Fruit fly (Drosophila melanogaster) whole organism, embryonic: ENCODE results near the gene CG4960.

Experiments
- Bteb2 ChIP-seq: fragments of 200-800 bp; sonication (Bioruptor generic); optimal IDR thresholded peaks from 2 replicates; lab custom pipeline; 2016; ENCODE audit warnings: missing biosample characterization, missing genetic modification characterization
- CG10462 ChIP-seq: fragments of 200-800 bp; sonication (Bioruptor generic); optimal IDR thresholded peaks from 2 replicates; lab custom pipeline; 2016; ENCODE audit warnings: missing biosample characterization, missing genetic modification characterization
- CG10543 ChIP-seq: fragments of 200-800 bp; sonication (Bioruptor generic); optimal IDR thresholded peaks from 3 replicates; lab custom pipeline; 2017; ENCODE audit warnings: missing biosample characterization, mild to moderate bottlenecking, missing genetic modification characterization, moderate library complexity
- CG13296 ChIP-seq: fragments of 200-800 bp; sonication (Bioruptor generic); optimal IDR thresholded peaks from 3 replicates; lab custom pipeline; 2018; ENCODE audit warnings: missing biosample characterization, mild to moderate bottlenecking, missing genetic modification characterization
- CG14441 ChIP-seq: fragments of 200-800 bp; sonication (Bioruptor generic); IDR thresholded peaks from 2 replicates; pipeline ENCODE4 v1.3.6; 2022; ENCODE audit warnings: missing biosample characterization, missing genetic modification characterization
- CG16779 ChIP-seq: fragments of 200-800 bp; sonication (Bioruptor generic); IDR thresholded peaks from 2 replicates; pipeline ENCODE4 v1.3.6; 2022; ENCODE audit warnings: missing biosample characterization, missing genetic modification characterization
- CG16813 ChIP-seq: fragments of 200-800 bp; sonication (Bioruptor generic); IDR thresholded peaks from 3 replicates; pipeline ENCODE4 v1.3.6; 2022; ENCODE audit warnings: missing biosample characterization, missing genetic modification characterization; ENCODE audit not compliant: partially characterized antibody
- CG16815 ChIP-seq: fragments of 200-800 bp; sonication (Bioruptor generic); optimal IDR thresholded peaks from 3 replicates; lab custom pipeline; 2017; ENCODE audit warnings: missing biosample characterization, mild to moderate bottlenecking, missing genetic modification characterization
- CG16863 ChIP-seq: fragments of 200-800 bp; sonication (Bioruptor generic); optimal IDR thresholded peaks from 3 replicates; lab custom pipeline; 2016; ENCODE audit warnings: missing biosample characterization, missing genetic modification characterization
- CG17186 ChIP-seq: fragments of 200-800 bp; sonication (Bioruptor generic); optimal IDR thresholded peaks from 3 replicates; lab custom pipeline; 2017; ENCODE audit warnings: missing biosample characterization, missing genetic modification reagents, missing genetic modification characterization
- CG17802 ChIP-seq: fragments of 200-800 bp; sonication (Bioruptor generic); optimal IDR thresholded peaks from 2 replicates; lab custom pipeline; 2018; ENCODE audit warnings: missing biosample characterization, mild to moderate bottlenecking, missing genetic modification characterization, moderate library complexity
- CG18262 ChIP-seq: fragments of 200-800 bp; optimal IDR thresholded peaks from 3 replicates; lab custom pipeline; 2019; ENCODE audit warnings: missing biosample characterization, mild to moderate bottlenecking, missing genetic modification characterization, moderate library complexity
- CG18476 ChIP-seq: fragments of 200-800 bp; sonication (Bioruptor generic); optimal IDR thresholded peaks from 2 replicates; lab custom pipeline; 2016; ENCODE audit warnings: missing biosample characterization, mild to moderate bottlenecking, missing genetic modification characterization
- CG18619 ChIP-seq: fragments of 200-800 bp; sonication (Bioruptor generic); optimal IDR thresholded peaks from 3 replicates; lab custom pipeline; 2017; ENCODE audit warnings: missing biosample characterization, mild to moderate bottlenecking, missing genetic modification characterization
- CG18764 ChIP-seq: fragments of 200-800 bp; sonication (Bioruptor generic); optimal IDR thresholded peaks from 3 replicates; lab custom pipeline; 2016; ENCODE audit warnings: missing biosample characterization, missing genetic modification characterization
- CG2120 ChIP-seq: fragments of 200-800 bp; sonication (Bioruptor generic); optimal IDR thresholded peaks from 3 replicates; lab custom pipeline; 2016; ENCODE audit warnings: missing biosample characterization, missing genetic modification characterization
- CG2202 ChIP-seq: fragments of 200-800 bp; sonication (Bioruptor generic); optimal IDR thresholded peaks from 2 replicates; lab custom pipeline; 2018; ENCODE audit warnings: missing biosample characterization, mild to moderate bottlenecking, missing genetic modification characterization
- CG7987 ChIP-seq: fragments of 200-800 bp; sonication (Bioruptor generic); optimal IDR thresholded peaks from 2 replicates; lab custom pipeline; 2018; ENCODE audit warnings: missing biosample characterization, mild to moderate bottlenecking, missing genetic modification characterization, moderate library complexity
- CG8765 ChIP-seq: fragments of 200-800 bp; sonication (Bioruptor generic); IDR thresholded peaks from 2 replicates; pipeline ENCODE4 v1.3.6; 2022; ENCODE audit warnings: missing biosample characterization, missing genetic modification characterization
- CG9215 ChIP-seq: fragments of 200-800 bp; sonication (Bioruptor generic); IDR thresholded peaks from 2 replicates; pipeline ENCODE4 v1.3.6; 2022; ENCODE audit warnings: missing biosample characterization, missing genetic modification characterization
- Doc3 ChIP-seq: fragments of 200-800 bp; sonication (Bioruptor generic); IDR thresholded peaks from 3 replicates; pipeline ENCODE4 v1.3.6; 2022; ENCODE audit warnings: missing biosample characterization, missing genetic modification characterization; ENCODE audit not compliant: partially characterized antibody
- E2f1 ChIP-seq: fragments of 200-800 bp; sonication (Bioruptor generic); IDR thresholded peaks from 2 replicates; pipeline ENCODE4 v1.3.6; 2022; ENCODE audit warnings: missing biosample characterization, missing genetic modification characterization
- E2f2 ChIP-seq: fragments of 200-800 bp; sonication (Bioruptor generic); IDR thresholded peaks from 2 replicates; pipeline ENCODE4 v1.3.6; 2022; ENCODE audit warnings: missing biosample characterization, missing genetic modification characterization
- Ets97D ChIP-seq: fragments of 200-800 bp; sonication (Bioruptor generic); optimal IDR thresholded peaks from 3 replicates; lab custom pipeline; 2016; ENCODE audit warnings: missing biosample characterization, missing genetic modification characterization
- H2.0 ChIP-seq: fragments of 200-800 bp; sonication (Bioruptor generic); IDR thresholded peaks from 2 replicates; pipeline ENCODE4 v1.3.6; 2022; ENCODE audit warnings: missing biosample characterization, missing genetic modification characterization
- Hmr ChIP-seq: fragments of 200-800 bp; sonication (Bioruptor generic); optimal IDR thresholded peaks from 3 replicates; lab custom pipeline; 2017; ENCODE audit warnings: mild to moderate bottlenecking, missing biosample characterization, missing genetic modification reagents, missing genetic modification characterization
- Mes4 ChIP-seq: fragments of 200-800 bp; sonication (Bioruptor generic); optimal IDR thresholded peaks from 2 replicates; lab custom pipeline; 2016; ENCODE audit warnings: missing biosample characterization, missing genetic modification characterization
- Myb ChIP-seq: fragments of 200-800 bp; sonication (Bioruptor generic); optimal IDR thresholded peaks from 2 replicates; lab custom pipeline; 2016; ENCODE audit warnings: missing biosample characterization, missing genetic modification characterization
- Trl ChIP-seq, 3 experiments: fragments of >200 bp in 2 of 3; fragments of 200-800 bp in 1 of 3; sonication (Bioruptor generic) in 1 of 3; optimal IDR thresholded peaks; 2 replicates in 1 of 3; 3 replicates in 2 of 3; lab custom pipeline; 2016 to 2017; ENCODE audit warnings: missing biosample characterization in 1 of 3, missing genetic modification characterization in 1 of 3
- az2 ChIP-seq: fragments of 200-800 bp; sonication (Bioruptor generic); optimal IDR thresholded peaks from 3 replicates; lab custom pipeline; 2016; ENCODE audit warnings: missing biosample characterization, missing genetic modification characterization
- bbx ChIP-seq: fragments of 200-800 bp; sonication (Bioruptor generic); IDR thresholded peaks from 2 replicates; pipeline ENCODE4 v1.3.6; 2022; ENCODE audit warnings: missing biosample characterization, missing genetic modification characterization; ENCODE audit not compliant: partially characterized antibody
- chif ChIP-seq, 2 experiments: fragments of 200-800 bp; sonication (Bioruptor generic); optimal IDR thresholded peaks; 3 replicates each; lab custom pipeline; 2016; ENCODE audit warnings: missing biosample characterization in 2 of 2, missing genetic modification characterization in 2 of 2
- chn ChIP-seq: fragments of 200-800 bp; sonication (Bioruptor generic); optimal IDR thresholded peaks from 2 replicates; lab custom pipeline; 2016; ENCODE audit warnings: missing biosample characterization, missing genetic modification characterization
- crc ChIP-seq: fragments of 200-800 bp; sonication (Bioruptor generic); optimal IDR thresholded peaks from 2 replicates; lab custom pipeline; 2016; ENCODE audit warnings: missing biosample characterization, missing genetic modification characterization
- ems ChIP-seq: fragments of 200-800 bp; sonication (Bioruptor generic); optimal IDR thresholded peaks from 3 replicates; lab custom pipeline; 2016; ENCODE audit warnings: missing biosample characterization, missing genetic modification characterization
- ftz-f1 ChIP-seq: fragments of 200-800 bp; sonication (Bioruptor generic); optimal IDR thresholded peaks from 2 replicates; lab custom pipeline; 2016; ENCODE audit warnings: missing biosample characterization, missing genetic modification characterization
- gem ChIP-seq: fragments of 200-800 bp; sonication (Bioruptor generic); optimal IDR thresholded peaks from 2 replicates; lab custom pipeline; 2019; ENCODE audit warnings: missing biosample characterization, mild to moderate bottlenecking, missing genetic modification characterization, moderate library complexity
- gro ChIP-seq: fragments of 200-800 bp; sonication (Bioruptor generic); optimal IDR thresholded peaks from 2 replicates; lab custom pipeline; 2016; ENCODE audit warnings: missing biosample characterization, missing genetic modification characterization
- gsb ChIP-seq: fragments of 200-800 bp; sonication (Bioruptor generic); IDR thresholded peaks from 2 replicates; pipeline ENCODE4 v1.3.6; 2022; ENCODE audit warnings: missing biosample characterization, missing genetic modification characterization
- lola ChIP-seq, 3 experiments: fragments of >200 bp in 2 of 3; fragments of 200-800 bp in 1 of 3; sonication (Bioruptor generic) in 1 of 3; optimal IDR thresholded peaks; 2 replicates each; lab custom pipeline; 2017 to 2019; ENCODE audit warnings: missing biosample characterization in 3 of 3, missing genetic modification characterization in 3 of 3, mild to moderate bottlenecking in 1 of 3, moderate library complexity in 1 of 3
- nmo ChIP-seq: fragments of 200-800 bp; sonication (Bioruptor generic); optimal IDR thresholded peaks from 2 replicates; lab custom pipeline; 2018; ENCODE audit warnings: missing biosample characterization, mild to moderate bottlenecking, missing genetic modification characterization, moderate library complexity
- pita ChIP-seq: fragments of 200-800 bp; sonication (Bioruptor generic); optimal IDR thresholded peaks from 2 replicates; lab custom pipeline; 2017; ENCODE audit warnings: missing biosample characterization, mild to moderate bottlenecking, missing genetic modification characterization
- pnt ChIP-seq: fragments of 200-800 bp; sonication (Bioruptor generic); optimal IDR thresholded peaks from 3 replicates; lab custom pipeline; 2016; ENCODE audit warnings: missing biosample characterization, missing genetic modification characterization
- pum ChIP-seq: fragments of 200-800 bp; sonication (Bioruptor generic); optimal IDR thresholded peaks from 2 replicates; lab custom pipeline; 2016; ENCODE audit warnings: missing biosample characterization, missing genetic modification characterization
- repo ChIP-seq: fragments of 200-800 bp; sonication (Bioruptor generic); optimal IDR thresholded peaks from 2 replicates; lab custom pipeline; 2016; ENCODE audit warnings: missing biosample characterization, missing genetic modification characterization
- sisA ChIP-seq: fragments of 200-800 bp; sonication (Bioruptor generic); IDR thresholded peaks from 2 replicates; pipeline ENCODE4 v1.3.6; 2022; ENCODE audit warnings: missing biosample characterization, missing genetic modification characterization
- sob ChIP-seq: fragments of 200-800 bp; sonication (Bioruptor generic); IDR thresholded peaks from 2 replicates; pipeline ENCODE4 v1.3.6; 2022; ENCODE audit warnings: missing biosample characterization, missing genetic modification characterization
- stc ChIP-seq: fragments of 200-800 bp; sonication (Bioruptor generic); IDR thresholded peaks from 2 replicates; pipeline ENCODE4 v1.3.6; 2022; ENCODE audit warnings: missing biosample characterization, missing genetic modification characterization
- tap ChIP-seq: fragments of 200-800 bp; optimal IDR thresholded peaks from 3 replicates; lab custom pipeline; 2019; ENCODE audit warnings: missing biosample characterization, mild to moderate bottlenecking, missing genetic modification characterization, moderate library complexity
- wor ChIP-seq: fragments of 200-800 bp; sonication (Bioruptor generic); IDR thresholded peaks from 2 replicates; pipeline ENCODE4 v1.3.6; 2022; ENCODE audit warnings: missing biosample characterization, missing genetic modification characterization

CG4960 gene

DNA sequence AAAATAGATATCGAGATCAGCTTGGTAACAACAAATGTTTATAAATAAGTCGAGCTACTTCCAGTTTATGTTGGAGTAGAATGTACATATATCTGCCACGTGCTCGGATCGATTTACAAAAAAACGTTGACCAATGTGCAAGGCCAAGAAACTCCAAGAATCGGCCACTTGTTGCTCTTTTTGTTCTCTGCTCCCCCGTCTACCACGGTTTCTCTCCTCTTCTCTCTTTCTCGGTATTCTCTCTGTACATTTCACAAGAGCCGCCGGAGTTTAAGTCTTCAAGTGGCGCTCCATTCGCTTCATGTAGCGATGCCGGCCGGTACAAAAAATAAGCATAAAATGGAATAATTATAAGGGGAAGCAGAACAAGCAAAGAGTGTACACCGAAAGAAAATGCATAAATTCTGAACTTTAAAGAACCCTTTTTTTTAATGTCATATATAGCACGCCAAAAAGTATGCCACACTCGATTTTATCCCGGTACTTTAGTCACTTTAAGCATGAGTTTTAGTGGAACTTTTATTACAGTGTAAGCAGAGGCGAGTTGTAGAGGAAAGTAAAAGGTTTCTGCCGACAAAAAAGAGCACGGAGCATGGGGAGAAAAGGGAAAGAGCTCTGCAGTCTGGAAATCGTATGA is 49.2 kb downstream of the CG4960 start (continued):
- TF ChIP-seq CG17186 (GFP tag; lab: Kevin White, UChicago): peak; percentile 83
- peak; percentile 37 for TF ChIP-seq CG13296 (GFP tag; lab: Kevin White, UChicago)
- TF ChIP-seq crc (GFP tag; lab: Kevin White, UChicago): peak; percentile 90
- peak; percentile 82 for TF ChIP-seq CG14441
- peak; percentile 92 for TF ChIP-seq CG2202 (tag; lab: Kevin White, UChicago)
- TF ChIP-seq lola (GFP tag; optimal IDR thresholded peaks at IDR 0.05; lab: Kevin White, UChicago): peak in 1 of 3 experiments; percentile 92
- no peak for TF ChIP-seq bbx
- TF ChIP-seq repo (GFP tag; lab: Kevin White, UChicago): peak; percentile 95
- TF ChIP-seq pum (GFP tag; lab: Kevin White, UChicago): peak; percentile 97
- TF ChIP-seq CG18619 (GFP tag; lab: Kevin White, UChicago): peak; percentile 80
- peak; percentile 91 for TF ChIP-seq CG2120 (GFP tag; lab: Kevin White, UChicago)
- TF ChIP-seq E2f2 (GFP tag; lab: Robert Waterston, UW): peak; percentile 68; the same call in 1 of the 2 replicates
- TF ChIP-seq sisA (GFP tag; lab: Robert Waterston, UW): peak; percentile 94
- TF ChIP-seq CG9215 (GFP tag; lab: Robert Waterston, UW): peak; percentile 62
- peak; percentile 96 for TF ChIP-seq CG18262 (tag; lab: Kevin White, UChicago)
- TF ChIP-seq H2.0: peak; percentile 87
- TF ChIP-seq CG16815 (GFP tag; lab: Kevin White, UChicago): peak; percentile 73
- peak; percentile 88 for TF ChIP-seq CG18476 (GFP tag; lab: Kevin White, UChicago)
- TF ChIP-seq CG7987: peak; percentile 85
- peak; percentile 96 for TF ChIP-seq chn
- peak; percentile 92 for TF ChIP-seq CG18764 (GFP tag; lab: Kevin White, UChicago)
- TF ChIP-seq Mes4 (GFP tag; lab: Kevin White, UChicago): peak; percentile 94
- TF ChIP-seq gsb: peak; percentile 58
- peak; percentile 76 for TF ChIP-seq CG8765
- peak; percentile 90 for TF ChIP-seq E2f1 (GFP tag; lab: Robert Waterston, UW)
- TF ChIP-seq gro: peak; percentile 89
- TF ChIP-seq CG10543: no peak
- no peak for TF ChIP-seq CG16813 (GFP tag; lab: Robert Waterston, UW)
- peak; percentile 95 for TF ChIP-seq CG16863 (GFP tag; lab: Kevin White, UChicago)
- TF ChIP-seq Doc3 (GFP tag; lab: Robert Waterston, UW): no peak
- peak; percentile 86 for TF ChIP-seq Bteb2 (GFP tag; lab: Kevin White, UChicago)
- peak; percentile 96 for TF ChIP-seq az2 (GFP tag; lab: Kevin White, UChicago)
- peak; percentile 91 for TF ChIP-seq wor
- peak; percentile 96 for TF ChIP-seq ems
- TF ChIP-seq pita: no peak
- TF ChIP-seq Trl (optimal IDR thresholded peaks at IDR 0.05; lab: Kevin White, UChicago): peak; percentile 59 to 72
- TF ChIP-seq Trl (GFP tag; optimal IDR thresholded peaks at IDR 0.05; lab: Kevin White, UChicago): peak; percentile 95
- TF ChIP-seq nmo (GFP tag; lab: Kevin White, UChicago): peak; percentile 97
- peak; percentile 29 for TF ChIP-seq ftz-f1 (GFP tag; lab: Kevin White, UChicago)
- TF ChIP-seq Hmr (GFP tag; lab: Kevin White, UChicago): peak; percentile 77
- TF ChIP-seq CG17802 (tag; lab: Kevin White, UChicago): peak; percentile 92
- peak; percentile 91 for TF ChIP-seq sob (GFP tag; lab: Robert Waterston, UW)
- TF ChIP-seq CG10462 (GFP tag; lab: Kevin White, UChicago): peak; percentile 84
- TF ChIP-seq Ets97D: peak; percentile 81
- peak; percentile 97 for TF ChIP-seq pnt (GFP tag; lab: Kevin White, UChicago)
- peak; percentile 84 for TF ChIP-seq stc (GFP tag; lab: Robert Waterston, UW)
- peak; percentile 75 for TF ChIP-seq CG16779 (GFP tag; lab: Robert Waterston, UW)
- TF ChIP-seq chif (GFP tag; optimal IDR thresholded peaks at IDR 0.05; lab: Kevin White, UChicago): peak; percentile 92 to 95
- peak; percentile 77 for TF ChIP-seq Myb (GFP tag; lab: Kevin White, UChicago)
- peak; percentile 96 for TF ChIP-seq gem (tag; lab: Kevin White, UChicago)
- peak; percentile 89 for TF ChIP-seq tap
